Worm (Caenorhabditis elegans): ENCODE measurements around the gene clec-20.

- no peak for TF ChIP-seq tbx-9 (tag; optimal IDR thresholded peaks at IDR 0.05; ENCODE audit: borderline replicate concordance)
- no peak for TF ChIP-seq fkh-3 (tag; optimal IDR thresholded peaks at IDR 0.05)
- no peak for TF ChIP-seq F57C9.4 (tag; optimal IDR thresholded peaks at IDR 0.05)
- TF ChIP-seq cebp-1 (GFP tag; IDR thresholded peaks at IDR 0.05): no peak
- TF ChIP-seq cebp-1 (tag; optimal IDR thresholded peaks at IDR 0.05): no peak
- TF ChIP-seq unc-62 (GFP tag; optimal IDR thresholded peaks at IDR 0.05): no peak
- no peak for TF ChIP-seq snpc-4 (GFP tag; optimal IDR thresholded peaks at IDR 0.05)
- no peak for TF ChIP-seq snpc-4 (tag; optimal IDR thresholded peaks at IDR 0.05)
Measured at ce11 chrII:1621180-1621579, 26.1 kb upstream of the clec-20 start, which contains the start of gene fbxa-158.

Data from whole organism, young adult.